Fruit fly (Drosophila melanogaster) whole organism: ENCODE results near the gene Usp14.

Experiments
- CG8478 ChIP-seq: fragments of >200 bp; optimal IDR thresholded peaks from 2 replicates; lab custom pipeline; 2018; ENCODE audit warnings: inconsistent platforms
- pan ChIP-seq: fragments of >200 bp; optimal IDR thresholded peaks from 2 replicates; lab custom pipeline; 2017
- psq ChIP-seq: fragments of >200 bp; optimal IDR thresholded peaks from 2 replicates; lab custom pipeline; 2017
- usp ChIP-seq: fragments of >200 bp; optimal IDR thresholded peaks from 2 replicates; lab custom pipeline; 2017; ENCODE audit warnings: missing biosample characterization, missing genetic modification characterization, mixed read lengths

DNA sequence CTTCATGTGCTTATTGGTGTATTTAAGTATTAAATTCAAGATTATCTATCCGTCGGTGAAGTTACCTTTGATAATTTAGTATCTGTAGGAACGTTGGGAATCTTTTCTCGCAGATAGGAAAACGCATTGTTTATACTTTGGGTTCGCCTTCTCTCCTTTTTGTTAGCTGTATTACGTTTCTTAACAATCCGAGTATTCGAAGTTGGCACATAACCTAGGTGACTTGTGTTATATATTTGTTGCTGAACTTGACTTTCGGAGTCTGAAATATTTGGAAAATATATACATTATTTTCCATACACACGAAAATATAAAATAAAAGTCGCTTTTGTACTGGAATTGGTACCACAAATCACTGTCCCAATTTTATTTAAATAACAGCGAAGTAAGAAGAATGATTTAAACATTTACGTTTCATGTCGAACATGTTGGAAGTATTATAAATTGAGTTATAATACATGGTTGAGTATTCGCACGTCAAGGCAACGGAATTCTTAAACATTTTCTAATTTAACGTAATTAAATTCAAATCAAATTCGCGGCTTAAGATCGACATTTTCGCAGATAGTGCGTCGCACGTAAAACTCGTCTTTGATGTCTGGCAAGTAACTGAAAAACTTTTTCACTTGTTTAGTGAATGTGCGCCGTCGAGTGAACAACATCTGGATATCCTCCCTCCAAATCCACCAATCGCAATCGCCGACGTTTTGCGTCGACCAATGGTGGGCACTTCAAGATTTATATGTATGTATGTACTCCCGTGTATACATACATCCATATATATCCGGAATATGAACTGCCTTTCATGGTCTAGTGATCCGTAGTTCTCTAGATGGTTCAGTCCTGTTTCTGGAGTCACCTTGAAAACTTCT is 19.2 kb downstream of the Usp14 start, which contains the start of gene Hand:
- TF ChIP-seq CG8478 (lab: Kevin White, UChicago) (no peak), psq (lab: Kevin White, UChicago) (no peak), pan (lab: Kevin White, UChicago) (no peak), usp (no peak)
